Worm (Caenorhabditis elegans) whole organism, young adult: ENCODE data around the gene sulp-5.

Experiments used
- B0019.2 ChIP-seq: fragments of 200-800 bp; sonication (Bioruptor generic); conservative IDR thresholded peaks from 2 replicates; pipeline ENCODE4 v1.3.6; 2022; ENCODE audit warnings: missing genetic modification reagents, missing genetic modification characterization, missing compliant biosample characterization
- B0261.1 ChIP-seq: sonication (generic microtip); optimal IDR thresholded peaks from 2 replicates; lab custom pipeline; 2016; ENCODE audit warnings: mild to moderate bottlenecking, missing genetic modification characterization, moderate library complexity, missing compliant biosample characterization
- B0336.3 ChIP-seq: fragments of 200-800 bp; sonication (Bioruptor generic); IDR thresholded peaks from 2 replicates; pipeline ENCODE4 v1.3.6; 2022; ENCODE audit warnings: missing genetic modification characterization, missing compliant biosample characterization
- C06A6.2 ChIP-seq: fragments of 200-800 bp; sonication (Bioruptor generic); conservative IDR thresholded peaks from 2 replicates; pipeline ENCODE4 v1.3.6; 2022; ENCODE audit warnings: missing genetic modification characterization, missing compliant biosample characterization
- F37B4.10 ChIP-seq: fragments of 200-800 bp; sonication (Bioruptor generic); IDR thresholded peaks from 2 replicates; pipeline ENCODE4 v1.3.6; 2022; ENCODE audit warnings: missing genetic modification characterization, missing compliant biosample characterization
- F52B5.7 ChIP-seq: sonication (generic microtip); optimal IDR thresholded peaks from 2 replicates; lab custom pipeline; 2016; ENCODE audit warnings: mild to moderate bottlenecking, missing genetic modification characterization, missing compliant biosample characterization
- F57A8.1 ChIP-seq: fragments of 200-800 bp; sonication (Bioruptor generic); optimal IDR thresholded peaks from 2 replicates; lab custom pipeline; 2018; ENCODE audit warnings: mild to moderate bottlenecking, missing genetic modification characterization, moderate library complexity, missing compliant biosample characterization
- F57C9.4 ChIP-seq: sonication (generic microtip); optimal IDR thresholded peaks from 2 replicates; lab custom pipeline; 2017; ENCODE audit warnings: mild to moderate bottlenecking, missing genetic modification characterization, missing compliant biosample characterization
- K11D2.4 ChIP-seq: fragments of 200-800 bp; sonication (Bioruptor generic); IDR thresholded peaks from 2 replicates; pipeline ENCODE4 v1.3.6; 2022; ENCODE audit warnings: missing genetic modification reagents, missing genetic modification characterization, missing compliant biosample characterization
- K12H6.12 ChIP-seq: fragments of 200-800 bp; sonication (Bioruptor generic); optimal IDR thresholded peaks from 2 replicates; lab custom pipeline; 2018; ENCODE audit warnings: mild to moderate bottlenecking, missing genetic modification characterization, missing compliant biosample characterization
- Y53F4B.3 ChIP-seq: fragments of 200-800 bp; sonication (Bioruptor generic); IDR thresholded peaks from 2 replicates; pipeline ENCODE4 v1.3.6; 2022; ENCODE audit warnings: missing genetic modification reagents, missing genetic modification characterization, missing compliant biosample characterization
- Y67H2A.10 ChIP-seq: fragments of 200-800 bp; sonication (Bioruptor generic); conservative IDR thresholded peaks from 2 replicates; pipeline ENCODE4 v1.3.6; 2022; ENCODE audit warnings: missing genetic modification reagents, missing genetic modification characterization, missing compliant biosample characterization
- Y95B8A.8 ChIP-seq: fragments of 200-800 bp; sonication (Bioruptor generic); IDR thresholded peaks from 2 replicates; pipeline ENCODE4 v1.3.6; 2022; ENCODE audit warnings: missing genetic modification reagents, missing genetic modification characterization, missing compliant biosample characterization
- aptf-2 ChIP-seq: fragments of 200-800 bp; sonication (Bioruptor generic); conservative IDR thresholded peaks from 2 replicates; pipeline ENCODE4 v1.3.6; 2022; ENCODE audit warnings: missing genetic modification reagents, missing genetic modification characterization, missing compliant biosample characterization
- aptf-3 ChIP-seq: fragments of 200-800 bp; sonication (Bioruptor generic); IDR thresholded peaks from 2 replicates; pipeline ENCODE4 v1.3.6; 2022; ENCODE audit warnings: missing genetic modification characterization, missing compliant biosample characterization
- atf-7 ChIP-seq: sonication (generic microtip); optimal IDR thresholded peaks from 2 replicates; lab custom pipeline; 2017; ENCODE audit warnings: mild to moderate bottlenecking, missing genetic modification characterization, missing compliant biosample characterization
- ceh-27 ChIP-seq: fragments of 200-800 bp; sonication (Bioruptor generic); optimal IDR thresholded peaks from 2 replicates; lab custom pipeline; 2018; ENCODE audit warnings: mild to moderate bottlenecking, missing genetic modification characterization, moderate library complexity, missing compliant biosample characterization
- ceh-40 ChIP-seq: fragments of 200-800 bp; sonication (Bioruptor generic); IDR thresholded peaks from 2 replicates; pipeline ENCODE4 v1.3.6; 2022; ENCODE audit warnings: missing genetic modification characterization, missing compliant biosample characterization
- chd-7 ChIP-seq: sonication (generic microtip); optimal IDR thresholded peaks from 2 replicates; lab custom pipeline; 2016; ENCODE audit warnings: mild to moderate bottlenecking, missing genetic modification characterization, moderate library complexity, missing compliant biosample characterization
- egl-18 ChIP-seq: fragments of 200-800 bp; sonication (Bioruptor generic); IDR thresholded peaks from 2 replicates; pipeline ENCODE4 v1.3.6; 2022; ENCODE audit warnings: missing genetic modification reagents, missing genetic modification characterization, missing compliant biosample characterization
- egrh-3 ChIP-seq: fragments of 200-800 bp; sonication (Bioruptor generic); IDR thresholded peaks from 2 replicates; pipeline ENCODE4 v1.3.6; 2022; ENCODE audit warnings: missing genetic modification reagents, missing genetic modification characterization, missing compliant biosample characterization
- ets-4 ChIP-seq: fragments of 200-800 bp; sonication (Bioruptor generic); optimal IDR thresholded peaks from 2 replicates; lab custom pipeline; 2018; ENCODE audit warnings: mild to moderate bottlenecking, missing genetic modification characterization, missing compliant biosample characterization
- fkh-3 ChIP-seq: sonication (generic microtip); optimal IDR thresholded peaks from 2 replicates; lab custom pipeline; 2016; ENCODE audit warnings: mild to moderate bottlenecking, missing genetic modification characterization, missing compliant biosample characterization
- hmg-1.2 ChIP-seq: fragments of 200-800 bp; sonication (Bioruptor generic); IDR thresholded peaks from 2 replicates; pipeline ENCODE4 v1.3.6; 2022; ENCODE audit warnings: missing genetic modification reagents, missing genetic modification characterization, missing compliant biosample characterization
- hsf-1 ChIP-seq: fragments of 200-800 bp; sonication (Bioruptor generic); IDR thresholded peaks from 2 replicates; pipeline ENCODE4 v1.3.6; 2022; ENCODE audit warnings: missing genetic modification reagents, missing genetic modification characterization, missing compliant biosample characterization
- lag-1 ChIP-seq: fragments of 200-800 bp; sonication (Bioruptor generic); IDR thresholded peaks from 2 replicates; pipeline ENCODE4 v1.3.6; 2022; ENCODE audit warnings: missing genetic modification reagents, missing genetic modification characterization, missing compliant biosample characterization
- let-526 ChIP-seq: fragments of 200-800 bp; sonication (Bioruptor generic); IDR thresholded peaks from 2 replicates; pipeline ENCODE4 v1.3.6; 2022; ENCODE audit warnings: missing genetic modification reagents, missing genetic modification characterization, missing compliant biosample characterization
- let-607 ChIP-seq, 2 experiments: fragments of 200-800 bp in 1 of 2; sonication (Bioruptor generic) in 1 of 2; sonication (generic microtip) in 1 of 2; optimal IDR thresholded peaks; 2 replicates each; lab custom pipeline; 2016 to 2018; ENCODE audit warnings: mild to moderate bottlenecking in 2 of 2, missing compliant biosample characterization in 2 of 2, missing genetic modification characterization in 2 of 2, moderate library complexity in 2 of 2, missing genotype in 1 of 2
- nfyb-1 ChIP-seq: fragments of 200-800 bp; sonication (Bioruptor generic); IDR thresholded peaks from 2 replicates; pipeline ENCODE4 v1.3.6; 2022; ENCODE audit warnings: missing genetic modification reagents, missing genetic modification characterization, missing compliant biosample characterization
- nhr-80 ChIP-seq: sonication (generic microtip); optimal IDR thresholded peaks from 2 replicates; lab custom pipeline; 2016; ENCODE audit warnings: missing genetic modification characterization, missing compliant biosample characterization
- snpc-4 ChIP-seq, 5 experiments: fragments of 150-350 bp in 1 of 5; sonication (generic microtip) in 4 of 5; optimal IDR thresholded peaks; 2 replicates each; lab custom pipeline; 2014 to 2018; ENCODE audit warnings: missing genetic modification characterization in 5 of 5, missing biosample characterization in 3 of 5, antibody characterized with exemption in 2 of 5, mild to moderate bottlenecking in 2 of 5, missing compliant biosample characterization in 2 of 5, missing genotype in 2 of 5, moderate library complexity in 2 of 5, missing genetic modification reagents in 1 of 5
- sptf-2 ChIP-seq: fragments of 200-800 bp; sonication (Bioruptor generic); optimal IDR thresholded peaks from 2 replicates; lab custom pipeline; 2018; ENCODE audit warnings: mild to moderate bottlenecking, missing genetic modification characterization, missing compliant biosample characterization
- unc-130 ChIP-seq: sonication (generic microtip); optimal IDR thresholded peaks from 2 replicates; lab custom pipeline; 2016; ENCODE audit warnings: missing genetic modification reagents, missing genetic modification characterization, missing compliant biosample characterization
- unc-62 ChIP-seq: fragments of 150-350 bp; optimal IDR thresholded peaks from 2 replicates; lab custom pipeline; 2014; ENCODE audit warnings: missing biosample characterization, missing genetic modification reagents, missing genetic modification characterization
- xnd-1 ChIP-seq: sonication (generic microtip); optimal IDR thresholded peaks from 2 replicates; lab custom pipeline; 2016; ENCODE audit warnings: missing genotype, missing genetic modification reagents, missing genetic modification characterization, missing compliant biosample characterization
- zfh-2 ChIP-seq: fragments of 200-800 bp; sonication (Bioruptor generic); conservative IDR thresholded peaks from 2 replicates; pipeline ENCODE4 v1.3.6; 2022; ENCODE audit warnings: missing genetic modification reagents, missing genetic modification characterization, missing compliant biosample characterization
- ztf-22 ChIP-seq: fragments of 200-800 bp; sonication (Bioruptor generic); optimal IDR thresholded peaks from 2 replicates; lab custom pipeline; 2018; ENCODE audit warnings: mild to moderate bottlenecking, missing genetic modification characterization, moderate library complexity, missing compliant biosample characterization
- ztf-25 ChIP-seq: fragments of 200-800 bp; sonication (Bioruptor generic); IDR thresholded peaks from 2 replicates; pipeline ENCODE4 v1.3.6; 2022; ENCODE audit warnings: missing genetic modification reagents, missing genetic modification characterization, missing compliant biosample characterization
- ztf-3 ChIP-seq: fragments of 200-800 bp; sonication (Bioruptor generic); optimal IDR thresholded peaks from 2 replicates; lab custom pipeline; 2018; ENCODE audit warnings: mild to moderate bottlenecking, missing genetic modification characterization, missing compliant biosample characterization

Gene sulp-5

DNA sequence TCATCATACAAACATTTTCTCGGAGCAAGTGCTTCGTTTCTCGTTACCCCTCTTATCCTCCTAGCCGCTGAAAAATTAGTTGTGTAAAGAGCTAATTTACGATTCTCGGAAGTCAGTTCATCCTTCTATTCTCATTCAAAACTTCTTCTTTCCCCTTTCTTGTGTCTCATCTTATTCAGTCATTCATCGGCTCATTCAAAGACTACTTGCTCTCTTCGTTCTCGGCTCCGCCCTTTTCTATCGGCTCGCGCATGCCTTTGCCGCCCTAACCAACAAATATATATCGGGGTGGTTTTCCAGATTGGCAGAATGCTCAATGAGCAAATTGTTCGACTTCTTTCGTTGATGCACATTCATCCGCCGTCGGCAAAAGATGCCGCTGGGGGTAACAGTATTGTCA, 19.5 kb upstream of the sulp-5 start, which contains the start of gene R13H4.5:
R13H4.5 (plus strand) TSS at position 301 of the 400 bp plus-strand sequence.
- TF ChIP-seq B0336.3 (GFP tag; lab: Robert Waterston, UW) (no peak), hsf-1 (GFP tag; lab: Robert Waterston, UW) (no peak), fkh-3 (tag; lab: Kevin White, UChicago) (no peak), B0019.2 (GFP tag; lab: Robert Waterston, UW) (no peak), egrh-3 (GFP tag; lab: Robert Waterston, UW) (no peak), Y67H2A.10 (GFP tag; lab: Robert Waterston, UW) (no peak), zfh-2 (no peak), K12H6.12 (tag; lab: Kevin White, UChicago) (no peak), K11D2.4 (no peak)

ce11 chrV:11861880-11862544, 17.8 kb upstream of the sulp-5 start:
- TF ChIP-seq Y53F4B.3: no peak
- no peak for TF ChIP-seq ets-4
- TF ChIP-seq unc-62 (GFP tag; lab: Kevin White, UChicago): peak; percentile 44
- peak; percentile 19 for TF ChIP-seq nhr-80 (tag; lab: Kevin White, UChicago)

- no peak for TF ChIP-seq nfyb-1 (GFP tag; lab: Robert Waterston, UW)
- no peak for TF ChIP-seq F37B4.10 (GFP tag; lab: Robert Waterston, UW)
- no peak for TF ChIP-seq sptf-2 (GFP tag; lab: Kevin White, UChicago)
- TF ChIP-seq let-526: no peak
- no peak for TF ChIP-seq lag-1 (GFP tag; lab: Robert Waterston, UW)
- TF ChIP-seq ceh-40 (GFP tag; lab: Robert Waterston, UW): no peak
- TF ChIP-seq let-607 (tag; optimal IDR thresholded peaks at IDR 0.05; lab: Kevin White, UChicago): no peak
- no peak for TF ChIP-seq C06A6.2 (GFP tag; lab: Robert Waterston, UW)
- no peak for TF ChIP-seq ztf-25 (GFP tag; lab: Robert Waterston, UW)
- TF ChIP-seq, all 124 proteins: peak for 0
Measured at ce11 chrV:11862817-11863216, 17.0 kb upstream of the sulp-5 start, which contains the start of gene R13H4.6. TSS of gene R13H4.6 (plus strand) at chrV:11863117.

- TF ChIP-seq F37B4.10 (GFP tag; lab: Robert Waterston, UW) (no peak), Y95B8A.8 (GFP tag; lab: Robert Waterston, UW) (no peak), ceh-27 (no peak)
Measured at ce11 chrV:11868142-11868541, 11.7 kb upstream of the sulp-5 start, which contains the start of gene R13H4.7. TSS of gene R13H4.7 (minus strand) at chrV:11868242.

DNA sequence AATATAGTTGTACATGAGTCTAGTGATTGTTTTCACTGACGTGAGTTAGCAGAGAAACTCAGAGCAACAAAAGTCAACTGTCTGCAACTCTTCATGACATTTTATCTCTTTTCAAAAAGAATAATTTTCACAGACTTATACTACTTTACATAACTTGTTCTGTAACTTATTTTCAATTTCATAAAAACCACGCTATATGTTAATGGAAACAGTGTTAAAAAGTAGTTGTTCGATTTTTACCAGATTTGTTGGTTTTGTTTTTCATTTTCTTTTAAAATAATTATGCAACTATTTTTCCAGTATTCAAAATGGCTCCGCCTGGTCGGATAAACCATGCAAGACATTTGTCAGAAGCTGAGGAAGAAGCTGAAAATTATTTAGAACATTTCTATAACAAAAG, 4.8 kb upstream of the sulp-5 start, which contains the start of gene sulp-4:
sulp-4 (plus strand) TSS at position 301 of the 400 bp plus-strand sequence.
- TF ChIP-seq aptf-3 (no peak), atf-7 (tag; lab: Kevin White, UChicago) (no peak), chd-7 (tag; lab: Kevin White, UChicago) (no peak), F57A8.1 (no peak), xnd-1 (tag; lab: Kevin White, UChicago) (no peak), F52B5.7 (tag; lab: Kevin White, UChicago) (no peak), ceh-40 (GFP tag; lab: Robert Waterston, UW) (no peak), ceh-27 (no peak), Y67H2A.10 (GFP tag; lab: Robert Waterston, UW) (no peak), egl-18 (GFP tag; lab: Robert Waterston, UW) (no peak), ztf-22 (no peak), hmg-1.2 (no peak), unc-130 (GFP tag; lab: Kevin White, UChicago) (no peak), F57C9.4 (tag; lab: Kevin White, UChicago) (no peak), B0261.1 (tag; lab: Kevin White, UChicago) (no peak), aptf-2 (GFP tag; lab: Robert Waterston, UW) (no peak), ztf-3 (no peak), K12H6.12 (tag; lab: Kevin White, UChicago) (no peak), snpc-4 (GFP tag; optimal IDR thresholded peaks at IDR 0.05; lab: Kevin White, UChicago) (no peak), snpc-4 (tag; optimal IDR thresholded peaks at IDR 0.05; lab: Kevin White, UChicago) (no peak)
- TF ChIP-seq, all 124 proteins: peak for 0
